Fruit fly (Drosophila melanogaster) whole organism, embryonic: ENCODE measurements around the gene GlyRS.
A peak's percentile ranks its signal among the peaks of the same experiment; 100 is the strongest.

Experiments used
- Adf1 ChIP-seq: fragments of 200-800 bp; sonication (Bioruptor generic); IDR thresholded peaks from 2 replicates; pipeline ENCODE4 v1.3.6; 2022; ENCODE audit warnings: missing biosample characterization, missing genetic modification characterization
- CG12769 ChIP-seq: fragments of 200-800 bp; sonication (Bioruptor generic); optimal IDR thresholded peaks from 2 replicates; lab custom pipeline; 2019; ENCODE audit warnings: missing biosample characterization, mild to moderate bottlenecking, missing genetic modification characterization, moderate library complexity
- CG14710 ChIP-seq: fragments of 200-800 bp; sonication (Bioruptor generic); optimal IDR thresholded peaks from 3 replicates; lab custom pipeline; 2019; ENCODE audit warnings: missing biosample characterization, mild to moderate bottlenecking, missing genetic modification characterization, moderate library complexity
- CG1792 ChIP-seq: fragments of 200-800 bp; sonication (Bioruptor generic); optimal IDR thresholded peaks from 2 replicates; lab custom pipeline; 2016; ENCODE audit warnings: missing biosample characterization, missing genetic modification characterization
- CG18599 ChIP-seq: fragments of 200-800 bp; sonication (Bioruptor generic); optimal IDR thresholded peaks from 3 replicates; lab custom pipeline; 2017; ENCODE audit warnings: missing biosample characterization, missing genetic modification characterization, mild to moderate bottlenecking, moderate library complexity, missing genetic modification reagents
- CG18764 ChIP-seq: fragments of 200-800 bp; sonication (Bioruptor generic); optimal IDR thresholded peaks from 3 replicates; lab custom pipeline; 2016; ENCODE audit warnings: missing biosample characterization, missing genetic modification characterization
- CG34224 ChIP-seq: fragments of 200-800 bp; sonication (Bioruptor generic); IDR thresholded peaks from 3 replicates; pipeline ENCODE4 v1.3.6; 2022; ENCODE audit warnings: missing biosample characterization, missing genetic modification characterization; ENCODE audit not compliant: partially characterized antibody
- CG3726 ChIP-seq: fragments of 200-800 bp; sonication (Bioruptor generic); IDR thresholded peaks from 3 replicates; pipeline ENCODE4, ENCODE4 v1.3.6; 2022; ENCODE audit warnings: missing biosample characterization, missing genetic modification characterization
- CG42726 ChIP-seq: fragments of 200-800 bp; sonication (Bioruptor generic); IDR thresholded peaks from 2 replicates; pipeline ENCODE4 v1.3.6; 2022; ENCODE audit warnings: missing biosample characterization, missing genetic modification characterization; ENCODE audit not compliant: partially characterized antibody
- CG43689 ChIP-seq: fragments of 200-800 bp; sonication (Bioruptor generic); IDR thresholded peaks from 2 replicates; pipeline ENCODE4 v1.3.6; 2022; ENCODE audit warnings: missing biosample characterization, missing genetic modification characterization
- CG6175 ChIP-seq: fragments of 200-800 bp; sonication (Bioruptor generic); IDR thresholded peaks from 3 replicates; pipeline ENCODE4 v1.3.6; 2022; ENCODE audit warnings: missing biosample characterization, missing genetic modification characterization
- CG6854 ChIP-seq: fragments of 200-800 bp; sonication (Bioruptor generic); optimal IDR thresholded peaks from 3 replicates; lab custom pipeline; 2017; ENCODE audit warnings: missing biosample characterization, mild to moderate bottlenecking, missing genetic modification characterization
- CG7271 ChIP-seq: fragments of 200-800 bp; sonication (Bioruptor generic); optimal IDR thresholded peaks from 2 replicates; lab custom pipeline; 2018; ENCODE audit warnings: missing biosample characterization, mild to moderate bottlenecking, missing genetic modification characterization, moderate library complexity
- CG7839 ChIP-seq: fragments of 200-800 bp; sonication (Bioruptor generic); optimal IDR thresholded peaks from 3 replicates; lab custom pipeline; 2018; ENCODE audit warnings: missing biosample characterization, mild to moderate bottlenecking, missing genetic modification characterization, moderate library complexity
- D ChIP-seq, 2 experiments: fragments of 200-800 bp in 1 of 2; fragments of >200 bp in 1 of 2; sonication (Bioruptor generic) in 1 of 2; optimal IDR thresholded peaks; 2 replicates in 1 of 2; 3 replicates in 1 of 2; lab custom pipeline; 2017; ENCODE audit warnings: mild to moderate bottlenecking in 1 of 2, missing biosample characterization in 1 of 2, missing genetic modification characterization in 1 of 2, missing genetic modification reagents in 1 of 2
- Dbx ChIP-seq: fragments of 200-800 bp; sonication (Bioruptor generic); IDR thresholded peaks from 3 replicates; pipeline ENCODE4 v1.3.6; 2022; ENCODE audit warnings: missing biosample characterization, missing genetic modification characterization
- Deaf1 ChIP-seq: fragments of 200-800 bp; optimal IDR thresholded peaks from 3 replicates; lab custom pipeline; 2019; ENCODE audit warnings: missing biosample characterization, mild to moderate bottlenecking, missing genetic modification characterization, moderate library complexity
- Drgx ChIP-seq: fragments of 200-800 bp; sonication (Bioruptor generic); IDR thresholded peaks from 2 replicates; pipeline ENCODE4 v1.3.6; 2022; ENCODE audit warnings: missing biosample characterization, missing genetic modification characterization
- Kr ChIP-seq: fragments of 200-800 bp; sonication (Bioruptor generic); optimal IDR thresholded peaks from 2 replicates; lab custom pipeline; 2017; ENCODE audit warnings: missing biosample characterization, mild to moderate bottlenecking, missing genetic modification characterization
- Opbp ChIP-seq: fragments of 200-800 bp; sonication (Bioruptor generic); IDR thresholded peaks from 3 replicates; pipeline ENCODE4 v1.3.6; 2022; ENCODE audit warnings: missing biosample characterization, missing genetic modification characterization; ENCODE audit not compliant: partially characterized antibody
- Pdp1 ChIP-seq, 2 experiments: fragments of 200-800 bp; sonication (Bioruptor generic); optimal IDR thresholded peaks; 3 replicates each; lab custom pipeline; 2016; ENCODE audit warnings: missing biosample characterization in 2 of 2, missing genetic modification characterization in 2 of 2, mild to moderate bottlenecking in 1 of 2, moderate library complexity in 1 of 2
- bbx ChIP-seq: fragments of 200-800 bp; sonication (Bioruptor generic); IDR thresholded peaks from 2 replicates; pipeline ENCODE4 v1.3.6; 2022; ENCODE audit warnings: missing biosample characterization, missing genetic modification characterization; ENCODE audit not compliant: partially characterized antibody
- cg ChIP-seq: fragments of 200-800 bp; sonication (Bioruptor generic); optimal IDR thresholded peaks from 3 replicates; lab custom pipeline; 2019; ENCODE audit warnings: missing biosample characterization, mild to moderate bottlenecking, missing genetic modification characterization, moderate library complexity
- chinmo ChIP-seq: fragments of 200-800 bp; sonication (Bioruptor generic); IDR thresholded peaks from 4 replicates; pipeline ENCODE4 v1.3.6; 2022; ENCODE audit warnings: missing biosample characterization, missing genetic modification characterization; ENCODE audit not compliant: partially characterized antibody
- chn ChIP-seq: fragments of 200-800 bp; sonication (Bioruptor generic); optimal IDR thresholded peaks from 2 replicates; lab custom pipeline; 2016; ENCODE audit warnings: missing biosample characterization, missing genetic modification characterization
- crol ChIP-seq: fragments of 200-800 bp; sonication (Bioruptor generic); IDR thresholded peaks from 2 replicates; pipeline ENCODE4 v1.3.6; 2022; ENCODE audit warnings: missing biosample characterization, missing genetic modification characterization
- en ChIP-seq: fragments of 200-800 bp; sonication (Bioruptor generic); optimal IDR thresholded peaks from 2 replicates; lab custom pipeline; 2016; ENCODE audit warnings: missing biosample characterization, missing genetic modification characterization
- eve ChIP-seq, 2 experiments: fragments of >200 bp; optimal IDR thresholded peaks; 2 replicates each; lab custom pipeline; 2017; ENCODE audit warnings: missing biosample characterization in 2 of 2, missing genetic modification characterization in 2 of 2
- exex ChIP-seq: fragments of 200-800 bp; sonication (Bioruptor generic); optimal IDR thresholded peaks from 4 replicates; lab custom pipeline; 2018; ENCODE audit warnings: missing biosample characterization, mild to moderate bottlenecking, missing genetic modification characterization, moderate library complexity
- eyg ChIP-seq: fragments of 200-800 bp; sonication (Bioruptor generic); optimal IDR thresholded peaks from 3 replicates; lab custom pipeline; 2016; ENCODE audit warnings: missing biosample characterization, missing genetic modification characterization
- hb ChIP-seq: fragments of 200-800 bp; sonication (Bioruptor generic); IDR thresholded peaks from 3 replicates; pipeline ENCODE4 v1.3.6; 2022; ENCODE audit warnings: missing biosample characterization, missing genetic modification characterization; ENCODE audit not compliant: partially characterized antibody
- hth ChIP-seq: fragments of >200 bp; optimal IDR thresholded peaks from 2 replicates; lab custom pipeline; 2017; ENCODE audit warnings: inconsistent platforms
- jumu ChIP-seq: fragments of 200-800 bp; sonication (Bioruptor generic); optimal IDR thresholded peaks from 3 replicates; lab custom pipeline; 2016; ENCODE audit warnings: missing biosample characterization, missing genetic modification characterization
- knrl ChIP-seq: fragments of 200-800 bp; sonication (Bioruptor generic); IDR thresholded peaks from 3 replicates; pipeline ENCODE4 v1.3.6; 2022; ENCODE audit warnings: missing biosample characterization, missing genetic modification characterization; ENCODE audit not compliant: partially characterized antibody
- lmd ChIP-seq: fragments of 200-800 bp; sonication (Bioruptor generic); IDR thresholded peaks from 2 replicates; pipeline ENCODE4 v1.3.6; 2022; ENCODE audit warnings: missing biosample characterization, missing genetic modification characterization
- nom ChIP-seq: fragments of 200-800 bp; sonication (Bioruptor generic); optimal IDR thresholded peaks from 2 replicates; lab custom pipeline; 2017; ENCODE audit warnings: missing biosample characterization, missing genetic modification characterization, mild to moderate bottlenecking, moderate library complexity, missing genetic modification reagents
- onecut ChIP-seq: fragments of 200-800 bp; sonication (Bioruptor generic); IDR thresholded peaks from 2 replicates; pipeline ENCODE4 v1.3.6; 2022; ENCODE audit warnings: missing biosample characterization, missing genetic modification characterization
- pfk ChIP-seq: fragments of 200-800 bp; sonication (Bioruptor generic); optimal IDR thresholded peaks from 2 replicates; lab custom pipeline; 2018; ENCODE audit warnings: missing biosample characterization, mild to moderate bottlenecking, missing genetic modification characterization, moderate library complexity
- pita ChIP-seq: fragments of 200-800 bp; sonication (Bioruptor generic); optimal IDR thresholded peaks from 2 replicates; lab custom pipeline; 2017; ENCODE audit warnings: missing biosample characterization, mild to moderate bottlenecking, missing genetic modification characterization
- stwl ChIP-seq: fragments of 200-800 bp; sonication (Bioruptor generic); optimal IDR thresholded peaks from 3 replicates; lab custom pipeline; 2018; ENCODE audit warnings: missing biosample characterization, mild to moderate bottlenecking, missing genetic modification characterization, moderate library complexity
- tll ChIP-seq, 2 experiments: fragments of 200-800 bp in 1 of 2; fragments of >200 bp in 1 of 2; sonication (Bioruptor generic) in 1 of 2; optimal IDR thresholded peaks; 2 replicates each; lab custom pipeline; 2017 to 2019; ENCODE audit warnings: missing biosample characterization in 2 of 2, missing genetic modification characterization in 2 of 2, mild to moderate bottlenecking in 1 of 2, moderate library complexity in 1 of 2
- ttk ChIP-seq: fragments of 200-800 bp; sonication (Bioruptor generic); IDR thresholded peaks from 2 replicates; pipeline ENCODE4 v2.1.2; 2022; ENCODE audit warnings: missing biosample characterization, missing genetic modification characterization
- vnd ChIP-seq: fragments of 200-800 bp; sonication (Bioruptor generic); IDR thresholded peaks from 3 replicates; pipeline ENCODE4 v1.3.6; 2022; ENCODE audit warnings: missing biosample characterization, missing genetic modification characterization; ENCODE audit not compliant: partially characterized antibody

The GlyRS gene

dm6 chr3L:15104849-15105555 lies 10.1 kb downstream of the GlyRS start (continued):
- TF ChIP-seq CG12769: no peak
- peak; percentile 68 for TF ChIP-seq lmd (GFP tag; lab: Robert Waterston, UW)
- TF ChIP-seq Kr (GFP tag; lab: Kevin White, UChicago): no peak
- TF ChIP-seq onecut (GFP tag; lab: Robert Waterston, UW): no peak
- TF ChIP-seq pita (GFP tag; lab: Kevin White, UChicago): no peak
- no peak for TF ChIP-seq knrl (GFP tag; lab: Robert Waterston, UW)
- TF ChIP-seq CG18764 (GFP tag; lab: Kevin White, UChicago): no peak
- TF ChIP-seq, all 482 proteins: peak for 243

- peak; percentile 26 for TF ChIP-seq Deaf1
- TF ChIP-seq bbx: peak; percentile 11; the same call in 1 of the 2 replicates
- peak; percentile 47 for TF ChIP-seq nom (GFP tag; lab: Kevin White, UChicago)
- peak; percentile 59 for TF ChIP-seq CG6854 (GFP tag; lab: Kevin White, UChicago)
- TF ChIP-seq CG3726: 0 out of 3 replicates have a peak, but pooled peaks have one; percentile 51
- peak; percentile 93 for TF ChIP-seq crol (GFP tag; lab: Robert Waterston, UW)
- no peak for TF ChIP-seq CG34224 (GFP tag; lab: Robert Waterston, UW)
- TF ChIP-seq Opbp (GFP tag; lab: Robert Waterston, UW): 0 out of 3 replicates have a peak, but pooled peaks have one; percentile 16
- TF ChIP-seq cg (GFP tag; lab: Kevin White, UChicago): peak; percentile 2
- TF ChIP-seq eyg (GFP tag; lab: Kevin White, UChicago): no peak
- TF ChIP-seq Drgx (GFP tag; lab: Robert Waterston, UW): peak; percentile 25; the same call in 1 of the 2 replicates
- 0 out of 4 replicates have a peak, but pooled peaks have one; percentile 61 for TF ChIP-seq chinmo (GFP tag; lab: Robert Waterston, UW)
- TF ChIP-seq CG43689 (GFP tag; lab: Robert Waterston, UW): 0 out of 2 replicates have a peak, but pooled peaks have one; percentile 15
- peak; percentile 79 for TF ChIP-seq onecut (GFP tag; lab: Robert Waterston, UW)
- TF ChIP-seq hb (GFP tag; lab: Robert Waterston, UW): no peak
- TF ChIP-seq Adf1 (GFP tag; lab: Robert Waterston, UW): peak; percentile 48
- TF ChIP-seq CG42726 (GFP tag; lab: Robert Waterston, UW): no peak
- TF ChIP-seq exex (tag; lab: Kevin White, UChicago): no peak
- no peak for TF ChIP-seq stwl (tag; lab: Kevin White, UChicago)
- no peak for TF ChIP-seq tll (GFP tag; optimal IDR thresholded peaks at IDR 0.05; lab: Kevin White, UChicago)
These were observed 10.7 kb downstream of the GlyRS start, which contains the start of gene CG45071 for dm6 chr3L:15105566-15106207. CG45071 (plus strand) TSS chr3L:15105882.

- TF ChIP-seq Pdp1 (GFP tag; optimal IDR thresholded peaks at IDR 0.05; lab: Kevin White, UChicago) (no peak), CG14710 (tag; lab: Kevin White, UChicago) (no peak), jumu (no peak), pfk (GFP tag; lab: Kevin White, UChicago) (no peak), D (optimal IDR thresholded peaks at IDR 0.05; lab: Kevin White, UChicago) (no peak), D (GFP tag; optimal IDR thresholded peaks at IDR 0.05; lab: Kevin White, UChicago) (no peak), CG7271 (no peak), ttk (GFP tag; lab: Robert Waterston, UW) (no peak), Dbx (GFP tag; lab: Robert Waterston, UW) (no peak), vnd (no peak), Deaf1 (no peak), CG1792 (GFP tag; lab: Kevin White, UChicago) (no peak), hth (lab: Kevin White, UChicago) (no peak), en (GFP tag; lab: Kevin White, UChicago) (no peak), chn (no peak), CG7839 (tag; lab: Kevin White, UChicago) (no peak), CG6175 (GFP tag; lab: Robert Waterston, UW) (0 out of 3 replicates have a peak, but pooled peaks have one; percentile 18), eve (GFP tag; optimal IDR thresholded peaks at IDR 0.05; lab: Kevin White, UChicago) (no peak), CG18599 (GFP tag; lab: Kevin White, UChicago) (no peak)
These were observed 12.3 kb downstream of the GlyRS start for dm6 chr3L:15107158-15107775.
